Worm (Caenorhabditis elegans) whole organism, L4 larva: ENCODE measurements around the gene Y53G8AR.9.

Source experiments
- D1046.2 ChIP-seq: fragments of 200-800 bp; sonication (Bioruptor generic); IDR thresholded peaks from 2 replicates; pipeline ENCODE4 v1.3.6; 2022; ENCODE audit warnings: missing genetic modification characterization, missing compliant biosample characterization
- ceh-32 ChIP-seq: sonication (generic microtip); optimal IDR thresholded peaks from 2 replicates; lab custom pipeline; 2016; ENCODE audit warnings: mild to moderate bottlenecking, missing genetic modification characterization, missing compliant biosample characterization; ENCODE audit not compliant: poor library complexity
- lir-3 ChIP-seq: sonication (generic microtip); optimal IDR thresholded peaks from 2 replicates; lab custom pipeline; 2016; ENCODE audit warnings: mild to moderate bottlenecking, missing genetic modification characterization, missing compliant biosample characterization
- nhr-48 ChIP-seq: sonication (generic microtip); optimal IDR thresholded peaks from 2 replicates; lab custom pipeline; 2016; ENCODE audit warnings: mild to moderate bottlenecking, missing genetic modification characterization, missing compliant biosample characterization
- spr-1 ChIP-seq: sonication (generic microtip); optimal IDR thresholded peaks from 2 replicates; lab custom pipeline; 2016; ENCODE audit warnings: mild to moderate bottlenecking, missing genetic modification characterization, missing compliant biosample characterization

DNA sequence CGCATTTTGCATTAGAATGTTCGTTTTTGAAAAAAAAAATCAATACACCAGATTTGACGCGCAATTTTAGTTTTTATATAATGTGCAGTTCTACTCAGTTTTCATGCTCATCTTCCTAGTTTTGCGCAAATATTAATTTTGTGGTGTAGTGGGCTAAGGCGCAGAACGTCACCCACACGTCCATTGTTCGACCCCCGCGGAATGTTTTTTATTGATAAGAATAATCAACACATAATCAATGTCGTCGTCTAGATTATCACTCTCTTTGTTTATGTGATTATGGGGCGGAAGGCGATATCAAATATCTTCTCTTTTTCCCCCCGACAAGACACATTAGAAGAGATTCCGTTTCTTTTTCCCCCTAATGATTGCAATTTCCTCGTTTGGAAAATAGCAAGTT lies 34.7 kb upstream of the Y53G8AR.9 start:
- TF ChIP-seq lir-3 (tag; lab: Kevin White, UChicago) (no peak), ceh-32 (tag; lab: Kevin White, UChicago) (no peak), nhr-48 (tag; lab: Kevin White, UChicago) (no peak), D1046.2 (GFP tag; lab: Robert Waterston, UW) (no peak), spr-1 (tag; lab: Kevin White, UChicago) (no peak)
